Fruit fly (Drosophila melanogaster) whole organism, embryonic: ENCODE results near the gene CG11608.
A peak's percentile ranks its signal among the peaks of the same experiment; 100 is the strongest.

Experiments used
- BEAF-32 ChIP-seq: fragments of 200-800 bp; sonication (Bioruptor generic); optimal IDR thresholded peaks from 3 replicates; lab custom pipeline; 2017; ENCODE audit warnings: missing biosample characterization, missing genetic modification characterization, mild to moderate bottlenecking, moderate library complexity, missing genetic modification reagents
- BtbVII ChIP-seq: fragments of 200-800 bp; sonication (Bioruptor generic); optimal IDR thresholded peaks from 3 replicates; lab custom pipeline; 2017; ENCODE audit warnings: missing biosample characterization, mild to moderate bottlenecking, missing genetic modification characterization
- Bteb2 ChIP-seq: fragments of 200-800 bp; sonication (Bioruptor generic); optimal IDR thresholded peaks from 2 replicates; lab custom pipeline; 2016; ENCODE audit warnings: missing biosample characterization, missing genetic modification characterization
- CG1024 ChIP-seq: fragments of 200-800 bp; sonication (Bioruptor generic); IDR thresholded peaks from 2 replicates; pipeline ENCODE4 v1.3.6; 2022; ENCODE audit warnings: missing biosample characterization, missing genetic modification characterization
- CG10366 ChIP-seq: fragments of 200-800 bp; sonication (Bioruptor generic); IDR thresholded peaks from 2 replicates; pipeline ENCODE4 v1.3.6; 2022; ENCODE audit warnings: missing biosample characterization, missing genetic modification characterization
- CG10431 ChIP-seq: fragments of 200-800 bp; sonication (Bioruptor generic); optimal IDR thresholded peaks from 3 replicates; lab custom pipeline; 2018; ENCODE audit warnings: missing biosample characterization, mild to moderate bottlenecking, missing genetic modification characterization
- CG10654 ChIP-seq: fragments of 200-800 bp; sonication (Bioruptor generic); optimal IDR thresholded peaks from 2 replicates; lab custom pipeline; 2016; ENCODE audit warnings: missing biosample characterization, missing genetic modification characterization
- CG10959 ChIP-seq: fragments of 200-800 bp; sonication (Bioruptor generic); IDR thresholded peaks from 2 replicates; pipeline ENCODE4 v1.3.6; 2022; ENCODE audit warnings: missing biosample characterization, missing genetic modification characterization
- CG11093 ChIP-seq: fragments of 200-800 bp; sonication (Bioruptor generic); IDR thresholded peaks from 3 replicates; pipeline ENCODE4 v1.3.6; 2022; ENCODE audit warnings: missing biosample characterization, missing genetic modification characterization
- CG12744 ChIP-seq: fragments of 200-800 bp; sonication (Bioruptor generic); optimal IDR thresholded peaks from 2 replicates; lab custom pipeline; 2016; ENCODE audit warnings: missing biosample characterization, missing genetic modification characterization
- CG12942 ChIP-seq: fragments of 200-800 bp; sonication (Bioruptor generic); optimal IDR thresholded peaks from 3 replicates; lab custom pipeline; 2016; ENCODE audit warnings: missing biosample characterization, missing genetic modification characterization
- CG16863 ChIP-seq: fragments of 200-800 bp; sonication (Bioruptor generic); optimal IDR thresholded peaks from 3 replicates; lab custom pipeline; 2016; ENCODE audit warnings: missing biosample characterization, missing genetic modification characterization
- CG4707 ChIP-seq: fragments of 200-800 bp; sonication (Bioruptor generic); optimal IDR thresholded peaks from 2 replicates; lab custom pipeline; 2018; ENCODE audit warnings: missing biosample characterization, mild to moderate bottlenecking, missing genetic modification characterization, moderate library complexity
- CG6272 ChIP-seq: fragments of 200-800 bp; sonication (Bioruptor generic); IDR thresholded peaks from 2 replicates; pipeline ENCODE4 v1.3.6; 2022; ENCODE audit warnings: missing biosample characterization, missing genetic modification characterization
- CG6765 ChIP-seq: fragments of 200-800 bp; sonication (Bioruptor generic); optimal IDR thresholded peaks from 3 replicates; lab custom pipeline; 2017; ENCODE audit warnings: missing biosample characterization, mild to moderate bottlenecking, missing genetic modification characterization
- CG7745 ChIP-seq: fragments of 200-800 bp; sonication (Bioruptor generic); optimal IDR thresholded peaks from 2 replicates; lab custom pipeline; 2018; ENCODE audit warnings: missing biosample characterization, mild to moderate bottlenecking, missing genetic modification characterization, moderate library complexity
- CG9727 ChIP-seq: fragments of 200-800 bp; sonication (Bioruptor generic); optimal IDR thresholded peaks from 3 replicates; lab custom pipeline; 2017; ENCODE audit warnings: missing biosample characterization, mild to moderate bottlenecking, missing genetic modification characterization
- CkIIα-i1 ChIP-seq: fragments of 200-800 bp; sonication (Bioruptor generic); IDR thresholded peaks from 2 replicates; pipeline ENCODE4 v1.3.6; 2022; ENCODE audit warnings: missing biosample characterization, missing genetic modification characterization
- Dek ChIP-seq: fragments of 200-800 bp; sonication (Bioruptor generic); optimal IDR thresholded peaks from 3 replicates; lab custom pipeline; 2019; ENCODE audit warnings: missing biosample characterization, mild to moderate bottlenecking, missing genetic modification characterization, moderate library complexity
- Fer3 ChIP-seq: fragments of 200-800 bp; sonication (Bioruptor generic); optimal IDR thresholded peaks from 2 replicates; lab custom pipeline; 2018; ENCODE audit warnings: missing biosample characterization, mild to moderate bottlenecking, missing genetic modification characterization, moderate library complexity
- GATAe ChIP-seq: fragments of 200-800 bp; sonication (Bioruptor generic); conservative IDR thresholded peaks from 2 replicates; pipeline ENCODE4 v1.3.6; 2022; ENCODE audit warnings: missing biosample characterization, missing genetic modification characterization
- Gug ChIP-seq: fragments of 200-800 bp; sonication (Bioruptor generic); IDR thresholded peaks from 4 replicates; pipeline ENCODE4 v1.3.6; 2022; ENCODE audit warnings: missing biosample characterization, missing genetic modification characterization
- Hr3 ChIP-seq: fragments of 200-800 bp; sonication (Bioruptor generic); optimal IDR thresholded peaks from 3 replicates; lab custom pipeline; 2016; ENCODE audit warnings: missing biosample characterization, missing genetic modification characterization
- Hsf ChIP-seq: fragments of 200-800 bp; sonication (Bioruptor generic); optimal IDR thresholded peaks from 3 replicates; lab custom pipeline; 2016; ENCODE audit warnings: missing biosample characterization, missing genetic modification characterization
- Lim3 ChIP-seq: fragments of 200-800 bp; sonication (Bioruptor generic); IDR thresholded peaks from 2 replicates; pipeline ENCODE4 v1.3.6; 2022; ENCODE audit warnings: missing biosample characterization, missing genetic modification characterization
- Med ChIP-seq: fragments of 200-800 bp; sonication (Bioruptor generic); peaks from one replicate; lab custom pipeline; 2016; ENCODE audit warnings: missing biosample characterization, missing genetic modification characterization, mild to moderate bottlenecking, inconsistent platforms, moderate library complexity
- Nf-YB ChIP-seq: fragments of 200-800 bp; sonication (Bioruptor generic); optimal IDR thresholded peaks from 3 replicates; lab custom pipeline; 2019; ENCODE audit warnings: missing biosample characterization, mild to moderate bottlenecking, missing genetic modification characterization, moderate library complexity
- Pdp1 ChIP-seq, 2 experiments: fragments of 200-800 bp; sonication (Bioruptor generic); optimal IDR thresholded peaks; 3 replicates each; lab custom pipeline; 2016; ENCODE audit warnings: missing biosample characterization in 2 of 2, missing genetic modification characterization in 2 of 2, mild to moderate bottlenecking in 1 of 2, moderate library complexity in 1 of 2
- Ptx1 ChIP-seq: fragments of 200-800 bp; sonication (Bioruptor generic); IDR thresholded peaks from 2 replicates; pipeline ENCODE4 v1.3.6; 2022; ENCODE audit warnings: missing biosample characterization, missing genetic modification characterization
- Sox102F ChIP-seq: fragments of 200-800 bp; sonication (Bioruptor generic); optimal IDR thresholded peaks from 2 replicates; lab custom pipeline; 2018; ENCODE audit warnings: missing biosample characterization, mild to moderate bottlenecking, missing genetic modification characterization, moderate library complexity
- Sry-β ChIP-seq: fragments of 200-800 bp; sonication (Bioruptor generic); optimal IDR thresholded peaks from 2 replicates; lab custom pipeline; 2018; ENCODE audit warnings: missing biosample characterization, mild to moderate bottlenecking, missing genetic modification characterization, moderate library complexity
- Sry-δ ChIP-seq: fragments of 200-800 bp; sonication (Bioruptor generic); optimal IDR thresholded peaks from 2 replicates; lab custom pipeline; 2016; ENCODE audit warnings: missing biosample characterization, missing genetic modification characterization
- TFAM ChIP-seq: fragments of 200-800 bp; sonication (Bioruptor generic); optimal IDR thresholded peaks from 2 replicates; lab custom pipeline; 2017; ENCODE audit warnings: missing biosample characterization, missing genetic modification characterization, inconsistent platforms
- Usf ChIP-seq: fragments of 200-800 bp; sonication (Bioruptor generic); optimal IDR thresholded peaks from 2 replicates; lab custom pipeline; 2017; ENCODE audit warnings: missing genotype, missing biosample characterization, missing genetic modification characterization
- YL-1 ChIP-seq: fragments of 200-800 bp; sonication (Bioruptor generic); optimal IDR thresholded peaks from 3 replicates; lab custom pipeline; 2017; ENCODE audit warnings: missing biosample characterization, mild to moderate bottlenecking, missing genetic modification characterization
- ase ChIP-seq: fragments of 200-800 bp; sonication (Bioruptor generic); IDR thresholded peaks from 3 replicates; pipeline ENCODE4 v1.3.6; 2022; ENCODE audit warnings: missing biosample characterization, missing genetic modification characterization
- ato ChIP-seq: fragments of 200-800 bp; sonication (Bioruptor generic); IDR thresholded peaks from 2 replicates; pipeline ENCODE4 v1.3.6; 2022; ENCODE audit warnings: missing biosample characterization, missing genetic modification characterization; ENCODE audit not compliant: partially characterized antibody
- cg ChIP-seq: fragments of 200-800 bp; sonication (Bioruptor generic); optimal IDR thresholded peaks from 3 replicates; lab custom pipeline; 2019; ENCODE audit warnings: missing biosample characterization, mild to moderate bottlenecking, missing genetic modification characterization, moderate library complexity
- chif ChIP-seq, 2 experiments: fragments of 200-800 bp; sonication (Bioruptor generic); optimal IDR thresholded peaks; 3 replicates each; lab custom pipeline; 2016; ENCODE audit warnings: missing biosample characterization in 2 of 2, missing genetic modification characterization in 2 of 2
- chinmo ChIP-seq: fragments of 200-800 bp; sonication (Bioruptor generic); IDR thresholded peaks from 4 replicates; pipeline ENCODE4 v1.3.6; 2022; ENCODE audit warnings: missing biosample characterization, missing genetic modification characterization; ENCODE audit not compliant: partially characterized antibody
- dan ChIP-seq: fragments of 200-800 bp; sonication (Bioruptor generic); IDR thresholded peaks from 2 replicates; pipeline ENCODE4 v1.3.6; 2022; ENCODE audit warnings: missing biosample characterization, missing genetic modification characterization
- hth ChIP-seq: fragments of >200 bp; optimal IDR thresholded peaks from 2 replicates; lab custom pipeline; 2017; ENCODE audit warnings: inconsistent platforms
- insv ChIP-seq, 2 experiments: fragments of 200-800 bp; sonication (Bioruptor generic); optimal IDR thresholded peaks; 3 replicates each; lab custom pipeline; 2016 to 2018; ENCODE audit warnings: missing biosample characterization in 2 of 2, missing genetic modification characterization in 2 of 2
- inv ChIP-seq: fragments of 200-800 bp; sonication (Bioruptor generic); IDR thresholded peaks from 2 replicates; pipeline ENCODE4 v1.3.6; 2022; ENCODE audit warnings: missing biosample characterization, missing genetic modification characterization; ENCODE audit not compliant: partially characterized antibody
- kay ChIP-seq: fragments of 200-800 bp; sonication (Bioruptor generic); optimal IDR thresholded peaks from 2 replicates; lab custom pipeline; 2016; ENCODE audit warnings: missing biosample characterization, missing genetic modification characterization
- lab ChIP-seq: fragments of 200-800 bp; sonication (Bioruptor generic); optimal IDR thresholded peaks from 3 replicates; lab custom pipeline; 2017; ENCODE audit warnings: missing biosample characterization, missing genetic modification characterization, mild to moderate bottlenecking, moderate library complexity, missing genetic modification reagents
- lilli ChIP-seq: fragments of 200-800 bp; sonication (Bioruptor generic); optimal IDR thresholded peaks from 3 replicates; lab custom pipeline; 2016; ENCODE audit warnings: missing biosample characterization, missing genetic modification characterization
- pum ChIP-seq: fragments of 200-800 bp; sonication (Bioruptor generic); optimal IDR thresholded peaks from 2 replicates; lab custom pipeline; 2016; ENCODE audit warnings: missing biosample characterization, missing genetic modification characterization
- ro ChIP-seq: fragments of 200-800 bp; sonication (Bioruptor generic); IDR thresholded peaks from 2 replicates; pipeline ENCODE4 v1.3.6; 2022; ENCODE audit warnings: missing biosample characterization, missing genetic modification characterization
- row ChIP-seq: fragments of 200-800 bp; sonication (Bioruptor generic); IDR thresholded peaks from 3 replicates; pipeline ENCODE4 v1.3.6; 2022; ENCODE audit warnings: missing biosample characterization, missing genetic modification characterization
- shn ChIP-seq: fragments of 200-800 bp; sonication (Bioruptor generic); optimal IDR thresholded peaks from 3 replicates; lab custom pipeline; 2016; ENCODE audit warnings: missing biosample characterization, missing genetic modification characterization
- zen2 ChIP-seq: fragments of 200-800 bp; sonication (Bioruptor generic); IDR thresholded peaks from 3 replicates; pipeline ENCODE4 v1.3.6; 2022; ENCODE audit warnings: missing biosample characterization, missing genetic modification characterization; ENCODE audit not compliant: partially characterized antibody

CG11608 gene

DNA sequence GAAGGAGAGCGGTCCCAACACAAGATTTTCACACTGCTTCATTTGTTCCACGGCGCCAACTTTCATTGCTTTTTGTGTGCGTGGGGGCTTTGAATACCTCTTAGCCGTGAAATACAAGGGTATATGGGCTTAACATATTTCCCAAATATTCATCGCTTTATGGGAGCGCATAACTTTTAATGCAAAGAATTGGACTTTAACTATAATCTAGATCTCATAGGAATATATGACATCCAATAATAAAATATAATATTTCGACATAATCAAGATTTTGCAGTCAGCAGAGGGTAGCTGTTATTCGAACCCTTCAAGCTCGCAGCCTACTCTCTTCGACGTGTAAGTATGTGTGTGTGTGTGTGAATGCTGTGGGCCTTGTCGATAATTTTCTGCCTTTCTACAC, 46.6 kb upstream of the CG11608 start:
- TF ChIP-seq hth (lab: Kevin White, UChicago) (no peak), CG6272 (GFP tag; lab: Robert Waterston, UW) (no peak), CG1024 (no peak), ato (GFP tag; lab: Robert Waterston, UW) (no peak), kay (GFP tag; lab: Kevin White, UChicago) (no peak), TFAM (GFP tag; lab: Kevin White, UChicago) (no peak), row (peak; percentile 79; the same call in 2 of the 3 replicates), CkIIα-i1 (no peak), CG10366 (GFP tag; lab: Robert Waterston, UW) (no peak), zen2 (GFP tag; lab: Robert Waterston, UW) (no peak), shn (GFP tag; lab: Kevin White, UChicago) (no peak), CG6765 (GFP tag; lab: Kevin White, UChicago) (peak; percentile 6), GATAe (no peak), BtbVII (GFP tag; lab: Kevin White, UChicago) (no peak), YL-1 (no peak), Usf (GFP tag; lab: Kevin White, UChicago) (no peak), CG16863 (no peak), CG7745 (tag; lab: Kevin White, UChicago) (no peak), Med (peak; percentile 36), Lim3 (GFP tag; lab: Robert Waterston, UW) (no peak), Fer3 (tag; lab: Kevin White, UChicago) (peak; percentile 32), insv (GFP tag; optimal IDR thresholded peaks at IDR 0.05; lab: Kevin White, UChicago) (no peak), Nf-YB (GFP tag; lab: Kevin White, UChicago) (no peak), Pdp1 (GFP tag; optimal IDR thresholded peaks at IDR 0.05; lab: Kevin White, UChicago) (peak in 1 of 2 experiments; percentile 13), CG10431 (GFP tag; lab: Kevin White, UChicago) (no peak), dan (GFP tag; lab: Robert Waterston, UW) (no peak), Hr3 (GFP tag; lab: Kevin White, UChicago) (no peak), CG11093 (GFP tag; lab: Robert Waterston, UW) (no peak), Gug (GFP tag; lab: Robert Waterston, UW) (0 out of 4 replicates have a peak, but pooled peaks have one; percentile 14), cg (GFP tag; lab: Kevin White, UChicago) (no peak), Sry-β (GFP tag; lab: Kevin White, UChicago) (no peak), Sox102F (GFP tag; lab: Kevin White, UChicago) (peak; percentile 59), Dek (tag; lab: Kevin White, UChicago) (no peak), ro (GFP tag; lab: Robert Waterston, UW) (no peak), CG12942 (GFP tag; lab: Kevin White, UChicago) (no peak), CG4707 (no peak), ase (GFP tag; lab: Robert Waterston, UW) (peak; percentile 29; the same call in 1 of the 3 replicates), chif (GFP tag; optimal IDR thresholded peaks at IDR 0.05; lab: Kevin White, UChicago) (no peak), CG12744 (no peak), chinmo (GFP tag; lab: Robert Waterston, UW) (no peak), CG10959 (GFP tag; lab: Robert Waterston, UW) (no peak), inv (GFP tag; lab: Robert Waterston, UW) (no peak), CG10654 (GFP tag; lab: Kevin White, UChicago) (no peak), Sry-δ (GFP tag; lab: Kevin White, UChicago) (no peak), lab (GFP tag; lab: Kevin White, UChicago) (peak; percentile 72), BEAF-32 (GFP tag; lab: Kevin White, UChicago) (no peak), Ptx1 (GFP tag; lab: Robert Waterston, UW) (peak; percentile 60; the same call in 1 of the 2 replicates), pum (peak; percentile 29), Hsf (GFP tag; lab: Kevin White, UChicago) (peak; percentile 23), CG9727 (GFP tag; lab: Kevin White, UChicago) (peak; percentile 15), lilli (GFP tag; lab: Kevin White, UChicago) (peak; percentile 43), Bteb2 (GFP tag; lab: Kevin White, UChicago) (no peak)
